Worm (Caenorhabditis elegans) whole organism, young adult: ENCODE results near the gene srg-50.

Experiments used
- B0261.1 ChIP-seq: sonication (generic microtip); optimal IDR thresholded peaks from 2 replicates; lab custom pipeline; 2016; ENCODE audit warnings: mild to moderate bottlenecking, missing genetic modification characterization, moderate library complexity, missing compliant biosample characterization
- C06A6.2 ChIP-seq: fragments of 200-800 bp; sonication (Bioruptor generic); conservative IDR thresholded peaks from 2 replicates; pipeline ENCODE4 v1.3.6; 2022; ENCODE audit warnings: missing genetic modification characterization, missing compliant biosample characterization
- D2030.7 ChIP-seq: fragments of 200-800 bp; sonication (Bioruptor generic); IDR thresholded peaks from 2 replicates; pipeline ENCODE4 v1.3.6; 2022; ENCODE audit warnings: missing genetic modification reagents, missing genetic modification characterization, missing compliant biosample characterization
- F52B5.7 ChIP-seq: sonication (generic microtip); optimal IDR thresholded peaks from 2 replicates; lab custom pipeline; 2016; ENCODE audit warnings: mild to moderate bottlenecking, missing genetic modification characterization, missing compliant biosample characterization
- F57C9.4 ChIP-seq: sonication (generic microtip); optimal IDR thresholded peaks from 2 replicates; lab custom pipeline; 2017; ENCODE audit warnings: mild to moderate bottlenecking, missing genetic modification characterization, missing compliant biosample characterization
- K12H6.12 ChIP-seq: fragments of 200-800 bp; sonication (Bioruptor generic); optimal IDR thresholded peaks from 2 replicates; lab custom pipeline; 2018; ENCODE audit warnings: mild to moderate bottlenecking, missing genetic modification characterization, missing compliant biosample characterization
- T07F8.4 ChIP-seq: sonication (generic microtip); optimal IDR thresholded peaks from 2 replicates; lab custom pipeline; 2016; ENCODE audit warnings: mild to moderate bottlenecking, missing genetic modification characterization, moderate library complexity, missing compliant biosample characterization
- Y53G8AR.9 ChIP-seq: fragments of 200-800 bp; sonication (Bioruptor generic); conservative IDR thresholded peaks from 2 replicates; pipeline ENCODE4 v1.3.6; 2022; ENCODE audit warnings: missing genetic modification reagents, missing genetic modification characterization, missing compliant biosample characterization
- ZK185.1 ChIP-seq: sonication (generic microtip); optimal IDR thresholded peaks from 2 replicates; lab custom pipeline; 2016; ENCODE audit warnings: mild to moderate bottlenecking, missing genetic modification characterization, missing compliant biosample characterization; ENCODE audit not compliant: poor library complexity, severe bottlenecking
- akir-1 ChIP-seq: fragments of 200-800 bp; sonication (Bioruptor generic); optimal IDR thresholded peaks from 2 replicates; lab custom pipeline; 2018; ENCODE audit warnings: mild to moderate bottlenecking, missing genetic modification characterization, moderate library complexity, missing compliant biosample characterization
- aptf-3 ChIP-seq: fragments of 200-800 bp; sonication (Bioruptor generic); IDR thresholded peaks from 2 replicates; pipeline ENCODE4 v1.3.6; 2022; ENCODE audit warnings: missing genetic modification characterization, missing compliant biosample characterization
- attf-3 ChIP-seq: fragments of 200-800 bp; sonication (Bioruptor generic); conservative IDR thresholded peaks from 2 replicates; pipeline ENCODE4 v1.3.6; 2022; ENCODE audit warnings: missing genetic modification reagents, missing genetic modification characterization, missing compliant biosample characterization
- attf-5 ChIP-seq: fragments of 200-800 bp; sonication (Bioruptor generic); optimal IDR thresholded peaks from 2 replicates; lab custom pipeline; 2018; ENCODE audit warnings: mild to moderate bottlenecking, missing genetic modification characterization, missing compliant biosample characterization
- attf-6 ChIP-seq: fragments of 200-800 bp; sonication (Bioruptor generic); IDR thresholded peaks from 2 replicates; pipeline ENCODE4 v1.3.6; 2022; ENCODE audit warnings: missing genetic modification reagents, missing genetic modification characterization, missing compliant biosample characterization
- bed-1 ChIP-seq: fragments of 200-800 bp; sonication (Bioruptor generic); IDR thresholded peaks from 2 replicates; pipeline ENCODE4 v1.3.6; 2022; ENCODE audit warnings: missing genetic modification reagents, missing genetic modification characterization, missing compliant biosample characterization
- bed-2 ChIP-seq: fragments of 200-800 bp; sonication (Bioruptor generic); IDR thresholded peaks from 2 replicates; pipeline ENCODE4 v1.3.6; 2022; ENCODE audit warnings: missing genetic modification reagents, missing genetic modification characterization, missing compliant biosample characterization
- cebp-2 ChIP-seq: fragments of 200-800 bp; sonication (Bioruptor generic); IDR thresholded peaks from 2 replicates; pipeline ENCODE4 v1.3.6; 2022; ENCODE audit warnings: missing genetic modification characterization, missing compliant biosample characterization
- ceh-100 ChIP-seq: fragments of 200-800 bp; sonication (Bioruptor generic); IDR thresholded peaks from 2 replicates; pipeline ENCODE4 v1.3.6; 2022; ENCODE audit warnings: missing genetic modification reagents, missing genetic modification characterization, missing compliant biosample characterization
- ceh-27 ChIP-seq: fragments of 200-800 bp; sonication (Bioruptor generic); optimal IDR thresholded peaks from 2 replicates; lab custom pipeline; 2018; ENCODE audit warnings: mild to moderate bottlenecking, missing genetic modification characterization, moderate library complexity, missing compliant biosample characterization
- ceh-79 ChIP-seq: sonication (generic microtip); optimal IDR thresholded peaks from 2 replicates; lab custom pipeline; 2017; ENCODE audit warnings: mild to moderate bottlenecking, missing genetic modification characterization, missing compliant biosample characterization
- die-1 ChIP-seq: sonication (generic microtip); optimal IDR thresholded peaks from 2 replicates; lab custom pipeline; 2016; ENCODE audit warnings: missing genotype, mild to moderate bottlenecking, missing genetic modification characterization, missing compliant biosample characterization
- dpff-1 ChIP-seq: sonication (generic microtip); optimal IDR thresholded peaks from 2 replicates; lab custom pipeline; 2017; ENCODE audit warnings: mild to moderate bottlenecking, missing genetic modification characterization, missing compliant biosample characterization
- dpl-1 ChIP-seq: fragments of 150-350 bp; optimal IDR thresholded peaks from 2 replicates; lab custom pipeline; 2014; ENCODE audit warnings: missing biosample characterization, missing genetic modification reagents, missing genetic modification characterization
- hlh-12 ChIP-seq: sonication (generic microtip); optimal IDR thresholded peaks from 2 replicates; lab custom pipeline; 2016; ENCODE audit warnings: missing genetic modification characterization, missing compliant biosample characterization
- hmg-20 ChIP-seq: fragments of 200-800 bp; sonication (Bioruptor generic); IDR thresholded peaks from 2 replicates; pipeline ENCODE4 v1.3.6; 2022; ENCODE audit warnings: missing genetic modification reagents, missing genetic modification characterization, missing compliant biosample characterization
- hrde-1 ChIP-seq: sonication (generic microtip); optimal IDR thresholded peaks from 2 replicates; lab custom pipeline; 2016; ENCODE audit warnings: missing genetic modification characterization, mild to moderate bottlenecking, missing compliant biosample characterization, moderate library complexity, missing genotype, missing genetic modification reagents, borderline replicate concordance
- hsf-1 ChIP-seq: fragments of 200-800 bp; sonication (Bioruptor generic); IDR thresholded peaks from 2 replicates; pipeline ENCODE4 v1.3.6; 2022; ENCODE audit warnings: missing genetic modification reagents, missing genetic modification characterization, missing compliant biosample characterization
- lin-40 ChIP-seq: sonication (generic microtip); optimal IDR thresholded peaks from 2 replicates; lab custom pipeline; 2016; ENCODE audit warnings: missing genetic modification characterization, mild to moderate bottlenecking, missing compliant biosample characterization, missing genotype, missing genetic modification reagents
- lin-54 ChIP-seq: fragments of 200-800 bp; sonication (Bioruptor generic); optimal IDR thresholded peaks from 2 replicates; lab custom pipeline; 2018; ENCODE audit warnings: mild to moderate bottlenecking, missing genetic modification characterization, missing compliant biosample characterization
- madf-10 ChIP-seq: sonication (generic microtip); optimal IDR thresholded peaks from 2 replicates; lab custom pipeline; 2016; ENCODE audit warnings: mild to moderate bottlenecking, missing genetic modification characterization, missing compliant biosample characterization
- madf-3 ChIP-seq: fragments of 200-800 bp; sonication (Bioruptor generic); IDR thresholded peaks from 2 replicates; pipeline ENCODE4 v1.3.6; 2022; ENCODE audit warnings: missing genetic modification reagents, missing genetic modification characterization, missing compliant biosample characterization
- madf-6 ChIP-seq: fragments of 200-800 bp; sonication (Bioruptor generic); IDR thresholded peaks from 2 replicates; pipeline ENCODE4 v1.3.6; 2022; ENCODE audit warnings: missing genetic modification reagents, missing genetic modification characterization, missing compliant biosample characterization
- madf-8 ChIP-seq: fragments of 200-800 bp; sonication (Bioruptor generic); conservative IDR thresholded peaks from 2 replicates; pipeline ENCODE4 v1.3.6; 2022; ENCODE audit warnings: missing genetic modification reagents, missing genetic modification characterization, missing compliant biosample characterization
- mxl-1 ChIP-seq: sonication (generic microtip); optimal IDR thresholded peaks from 2 replicates; lab custom pipeline; 2016; ENCODE audit warnings: missing genetic modification characterization, missing compliant biosample characterization
- nfya-1 ChIP-seq: sonication (generic microtip); optimal IDR thresholded peaks from 2 replicates; lab custom pipeline; 2017; ENCODE audit warnings: antibody characterized with exemption, missing compliant biosample characterization, missing genetic modification characterization, borderline replicate concordance; ENCODE audit not compliant: insufficient read depth
- nhr-90 ChIP-seq: sonication (generic microtip); optimal IDR thresholded peaks from 2 replicates; lab custom pipeline; 2016; ENCODE audit warnings: missing genotype, mild to moderate bottlenecking, missing genetic modification characterization, missing compliant biosample characterization
- pbrm-1 ChIP-seq: fragments of 200-800 bp; sonication (Bioruptor generic); IDR thresholded peaks from 2 replicates; pipeline ENCODE4 v1.3.6; 2022; ENCODE audit warnings: missing genetic modification reagents, missing genetic modification characterization, missing compliant biosample characterization
- rcor-1 ChIP-seq: fragments of 200-800 bp; sonication (Bioruptor generic); IDR thresholded peaks from 2 replicates; pipeline ENCODE4 v1.3.6; 2022; ENCODE audit warnings: missing genetic modification reagents, missing genetic modification characterization, missing compliant biosample characterization
- rec-8 ChIP-seq, 2 experiments: sonication (generic microtip); optimal IDR thresholded peaks; 2 replicates each; lab custom pipeline; 2016; ENCODE audit warnings: mild to moderate bottlenecking in 2 of 2, missing genetic modification characterization in 2 of 2, missing genetic modification reagents in 2 of 2, missing genotype in 2 of 2, missing biosample characterization in 1 of 2, missing compliant biosample characterization in 1 of 2, moderate library complexity in 1 of 2
- repo-1 ChIP-seq: sonication (generic microtip); optimal IDR thresholded peaks from 2 replicates; lab custom pipeline; 2017; ENCODE audit warnings: mild to moderate bottlenecking, missing genetic modification characterization, missing compliant biosample characterization
- snpc-3.4 ChIP-seq: sonication (generic microtip); optimal IDR thresholded peaks from 2 replicates; lab custom pipeline; 2017; ENCODE audit warnings: missing genetic modification characterization, mild to moderate bottlenecking, missing compliant biosample characterization, antibody characterized with exemption, moderate library complexity, missing genotype, missing genetic modification reagents
- snpc-4 ChIP-seq, 5 experiments: fragments of 150-350 bp in 1 of 5; sonication (generic microtip) in 4 of 5; optimal IDR thresholded peaks; 2 replicates each; lab custom pipeline; 2014 to 2018; ENCODE audit warnings: missing genetic modification characterization in 5 of 5, missing biosample characterization in 3 of 5, antibody characterized with exemption in 2 of 5, mild to moderate bottlenecking in 2 of 5, missing compliant biosample characterization in 2 of 5, missing genotype in 2 of 5, moderate library complexity in 2 of 5, missing genetic modification reagents in 1 of 5
- somi-1 ChIP-seq: fragments of 200-800 bp; sonication (Bioruptor generic); optimal IDR thresholded peaks from 2 replicates; lab custom pipeline; 2018; ENCODE audit warnings: mild to moderate bottlenecking, missing genetic modification characterization, missing compliant biosample characterization
- unc-130 ChIP-seq: sonication (generic microtip); optimal IDR thresholded peaks from 2 replicates; lab custom pipeline; 2016; ENCODE audit warnings: missing genetic modification reagents, missing genetic modification characterization, missing compliant biosample characterization
- xnd-1 ChIP-seq: sonication (generic microtip); optimal IDR thresholded peaks from 2 replicates; lab custom pipeline; 2016; ENCODE audit warnings: missing genotype, missing genetic modification reagents, missing genetic modification characterization, missing compliant biosample characterization
- zfh-2 ChIP-seq: fragments of 200-800 bp; sonication (Bioruptor generic); conservative IDR thresholded peaks from 2 replicates; pipeline ENCODE4 v1.3.6; 2022; ENCODE audit warnings: missing genetic modification reagents, missing genetic modification characterization, missing compliant biosample characterization
- ztf-3 ChIP-seq: fragments of 200-800 bp; sonication (Bioruptor generic); optimal IDR thresholded peaks from 2 replicates; lab custom pipeline; 2018; ENCODE audit warnings: mild to moderate bottlenecking, missing genetic modification characterization, missing compliant biosample characterization
- ztf-6 ChIP-seq: fragments of 200-800 bp; sonication (Bioruptor generic); IDR thresholded peaks from 2 replicates; pipeline ENCODE4 v1.3.6; 2022; ENCODE audit warnings: missing genetic modification reagents, missing genetic modification characterization, missing compliant biosample characterization

srg-50 gene

DNA sequence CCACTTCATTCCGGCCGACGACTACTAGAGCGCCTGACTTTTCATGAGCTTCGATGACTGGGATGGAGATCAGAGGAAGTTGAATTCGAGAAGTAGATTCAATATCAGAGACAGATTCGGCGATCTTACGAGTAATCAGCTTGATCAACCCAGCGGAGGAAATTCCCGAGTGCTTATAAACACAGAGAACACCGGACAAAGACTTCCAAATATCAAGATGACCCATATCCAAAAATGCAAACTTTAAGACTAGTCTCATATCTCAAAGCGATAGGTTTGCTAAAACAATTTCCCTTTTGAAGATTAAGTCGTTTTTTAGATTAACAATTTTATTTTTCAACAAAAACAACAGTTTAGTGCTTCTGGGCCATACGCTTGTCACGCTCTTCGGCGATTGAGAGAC lies 8.4 kb upstream of the srg-50 start, which contains the start of gene Y43B11AR.3 (continued):
- TF ChIP-seq xnd-1 (tag; lab: Kevin White, UChicago): peak; percentile 50
- no peak for TF ChIP-seq F57C9.4 (tag; lab: Kevin White, UChicago)
- peak; percentile 98 for TF ChIP-seq hrde-1
- TF ChIP-seq attf-6 (GFP tag; lab: Robert Waterston, UW): peak; percentile 93
- TF ChIP-seq die-1: peak; percentile 76
- TF ChIP-seq madf-8: peak; percentile 46
- TF ChIP-seq ceh-27 (GFP tag; lab: Kevin White, UChicago): peak; percentile 37
- no peak for TF ChIP-seq K12H6.12 (tag; lab: Kevin White, UChicago)
- peak; percentile 78 for TF ChIP-seq pbrm-1 (GFP tag; lab: Robert Waterston, UW)
- TF ChIP-seq hlh-12: no peak
- peak; percentile 91 for TF ChIP-seq F52B5.7
- TF ChIP-seq repo-1 (tag; lab: Kevin White, UChicago): peak; percentile 66
- no peak for TF ChIP-seq nfya-1 (tag; lab: Kevin White, UChicago)
- peak in 1 of 2 experiments; percentile 75 for TF ChIP-seq rec-8 (tag; optimal IDR thresholded peaks at IDR 0.05; lab: Kevin White, UChicago)
- no peak for TF ChIP-seq T07F8.4 (tag; lab: Kevin White, UChicago)
- TF ChIP-seq ceh-100 (GFP tag; lab: Robert Waterston, UW): peak; percentile 82
- no peak for TF ChIP-seq ZK185.1 (tag; lab: Kevin White, UChicago)
- no peak for TF ChIP-seq ztf-6 (GFP tag; lab: Robert Waterston, UW)
- peak; percentile 90 for TF ChIP-seq snpc-3.4
- peak; percentile 96 for TF ChIP-seq cebp-2
- no peak for TF ChIP-seq ztf-3
- TF ChIP-seq C06A6.2 (GFP tag; lab: Robert Waterston, UW): no peak
- TF ChIP-seq bed-2 (GFP tag; lab: Robert Waterston, UW): no peak
- TF ChIP-seq lin-54: peak; percentile 86
- TF ChIP-seq hsf-1: peak; percentile 88
- TF ChIP-seq madf-3: peak; percentile 93
- TF ChIP-seq hmg-20: no peak
- peak; percentile 40 for TF ChIP-seq ceh-79
- TF ChIP-seq aptf-3 (GFP tag; lab: Robert Waterston, UW): no peak; the same call in 1 of the 2 replicates
- no peak for TF ChIP-seq akir-1 (GFP tag; lab: Kevin White, UChicago)
- peak; percentile 40 for TF ChIP-seq dpff-1 (tag; lab: Kevin White, UChicago)
- TF ChIP-seq nhr-90 (tag; lab: Kevin White, UChicago): peak; percentile 20
- TF ChIP-seq Y53G8AR.9 (GFP tag; lab: Robert Waterston, UW): peak; percentile 94
- peak; percentile 25 for TF ChIP-seq B0261.1 (tag; lab: Kevin White, UChicago)
- TF ChIP-seq somi-1 (GFP tag; lab: Kevin White, UChicago): peak; percentile 1
- peak; percentile 61 for TF ChIP-seq mxl-1 (tag; lab: Kevin White, UChicago)
- TF ChIP-seq dpl-1 (GFP tag; lab: Kevin White, UChicago): no peak
- TF ChIP-seq lin-40: no peak
- TF ChIP-seq unc-130 (GFP tag; lab: Kevin White, UChicago): peak; percentile 86
- peak; percentile 72 for TF ChIP-seq snpc-4 (GFP tag; optimal IDR thresholded peaks at IDR 0.05; lab: Kevin White, UChicago)
- peak; percentile 36 to 87 (median 72) for TF ChIP-seq snpc-4 (tag; optimal IDR thresholded peaks at IDR 0.05; lab: Kevin White, UChicago)
- TF ChIP-seq madf-10 (tag; lab: Kevin White, UChicago): no peak
- peak; percentile 84 for TF ChIP-seq rcor-1 (GFP tag; lab: Robert Waterston, UW)
- peak; percentile 55; the same call in 1 of the 2 replicates for TF ChIP-seq D2030.7 (GFP tag; lab: Robert Waterston, UW)
- TF ChIP-seq bed-1 (GFP tag; lab: Robert Waterston, UW): no peak
- peak; percentile 45 for TF ChIP-seq attf-5 (GFP tag; lab: Kevin White, UChicago)
- TF ChIP-seq attf-3: no peak
- peak; percentile 90 for TF ChIP-seq madf-6
- TF ChIP-seq zfh-2: no peak
